Fruit fly (Drosophila melanogaster) whole organism, embryonic: Measurements from ENCODE around the gene CG43321.

Experiments used
- Ada2b ChIP-seq: fragments of 200-800 bp; sonication (Bioruptor generic); IDR thresholded peaks from 2 replicates; pipeline ENCODE4 v1.3.6; 2022; ENCODE audit warnings: missing biosample characterization, missing genetic modification characterization
- Aef1 ChIP-seq: fragments of 200-800 bp; sonication (Bioruptor generic); IDR thresholded peaks from 3 replicates; pipeline ENCODE4 v1.3.6; 2022; ENCODE audit warnings: missing biosample characterization, missing genetic modification characterization
- Atf-2 ChIP-seq: fragments of 200-800 bp; sonication (Bioruptor generic); optimal IDR thresholded peaks from 2 replicates; lab custom pipeline; 2016; ENCODE audit warnings: missing biosample characterization, missing genetic modification characterization
- CG10366 ChIP-seq: fragments of 200-800 bp; sonication (Bioruptor generic); IDR thresholded peaks from 2 replicates; pipeline ENCODE4 v1.3.6; 2022; ENCODE audit warnings: missing biosample characterization, missing genetic modification characterization
- CG10959 ChIP-seq: fragments of 200-800 bp; sonication (Bioruptor generic); IDR thresholded peaks from 2 replicates; pipeline ENCODE4 v1.3.6; 2022; ENCODE audit warnings: missing biosample characterization, missing genetic modification characterization
- CG11456 ChIP-seq: fragments of 200-800 bp; sonication (Bioruptor generic); IDR thresholded peaks from 3 replicates; pipeline ENCODE4 v1.3.6; 2022; ENCODE audit warnings: missing biosample characterization, missing genetic modification characterization
- CG11504 ChIP-seq: fragments of 200-800 bp; sonication (Bioruptor generic); optimal IDR thresholded peaks from 3 replicates; lab custom pipeline; 2019; ENCODE audit warnings: missing biosample characterization, mild to moderate bottlenecking, missing genetic modification characterization, moderate library complexity
- CG13424 ChIP-seq: fragments of 200-800 bp; sonication (Bioruptor generic); optimal IDR thresholded peaks from 2 replicates; lab custom pipeline; 2019; ENCODE audit warnings: missing biosample characterization, mild to moderate bottlenecking, missing genetic modification characterization, moderate library complexity
- CG14965 ChIP-seq: fragments of 200-800 bp; sonication (Bioruptor generic); optimal IDR thresholded peaks from 2 replicates; lab custom pipeline; 2016; ENCODE audit warnings: missing biosample characterization, missing genetic modification characterization, borderline replicate concordance
- CG15479 ChIP-seq: fragments of 200-800 bp; sonication (Bioruptor generic); optimal IDR thresholded peaks from 3 replicates; lab custom pipeline; 2019; ENCODE audit warnings: missing biosample characterization, mild to moderate bottlenecking, missing genetic modification characterization, moderate library complexity
- CG16815 ChIP-seq: fragments of 200-800 bp; sonication (Bioruptor generic); optimal IDR thresholded peaks from 3 replicates; lab custom pipeline; 2017; ENCODE audit warnings: missing biosample characterization, mild to moderate bottlenecking, missing genetic modification characterization
- CG17829 ChIP-seq: fragments of 200-800 bp; optimal IDR thresholded peaks from 2 replicates; lab custom pipeline; 2019; ENCODE audit warnings: missing biosample characterization, mild to moderate bottlenecking, missing genetic modification characterization, moderate library complexity
- CG18764 ChIP-seq: fragments of 200-800 bp; sonication (Bioruptor generic); optimal IDR thresholded peaks from 3 replicates; lab custom pipeline; 2016; ENCODE audit warnings: missing biosample characterization, missing genetic modification characterization
- CG3838 ChIP-seq: fragments of 200-800 bp; sonication (Bioruptor generic); optimal IDR thresholded peaks from 3 replicates; lab custom pipeline; 2016; ENCODE audit warnings: missing biosample characterization, missing genetic modification characterization
- CG3847 ChIP-seq: fragments of 200-800 bp; sonication (Bioruptor generic); IDR thresholded peaks from 2 replicates; pipeline ENCODE4 v1.3.6; 2022; ENCODE audit warnings: missing biosample characterization, missing genetic modification characterization
- CG43689 ChIP-seq: fragments of 200-800 bp; sonication (Bioruptor generic); IDR thresholded peaks from 2 replicates; pipeline ENCODE4 v1.3.6; 2022; ENCODE audit warnings: missing biosample characterization, missing genetic modification characterization
- CG4820 ChIP-seq: fragments of 200-800 bp; sonication (Bioruptor generic); optimal IDR thresholded peaks from 3 replicates; lab custom pipeline; 2016; ENCODE audit warnings: missing biosample characterization, missing genetic modification characterization
- CG5180 ChIP-seq: fragments of 200-800 bp; sonication (Bioruptor generic); optimal IDR thresholded peaks from 3 replicates; lab custom pipeline; 2017; ENCODE audit warnings: missing biosample characterization, missing genetic modification characterization, mild to moderate bottlenecking, moderate library complexity, missing genetic modification reagents
- CG6791 ChIP-seq: fragments of 200-800 bp; sonication (Bioruptor generic); IDR thresholded peaks from 3 replicates; pipeline ENCODE4 v1.3.6; 2022; ENCODE audit warnings: missing biosample characterization, missing genetic modification characterization; ENCODE audit not compliant: partially characterized antibody
- CG7271 ChIP-seq: fragments of 200-800 bp; sonication (Bioruptor generic); optimal IDR thresholded peaks from 2 replicates; lab custom pipeline; 2018; ENCODE audit warnings: missing biosample characterization, mild to moderate bottlenecking, missing genetic modification characterization, moderate library complexity
- CG7745 ChIP-seq: fragments of 200-800 bp; sonication (Bioruptor generic); optimal IDR thresholded peaks from 2 replicates; lab custom pipeline; 2018; ENCODE audit warnings: missing biosample characterization, mild to moderate bottlenecking, missing genetic modification characterization, moderate library complexity
- CG8359 ChIP-seq: fragments of 200-800 bp; sonication (Bioruptor generic); optimal IDR thresholded peaks from 2 replicates; lab custom pipeline; 2017; ENCODE audit warnings: missing biosample characterization, mild to moderate bottlenecking, missing genetic modification characterization, borderline replicate concordance
- CG9727 ChIP-seq: fragments of 200-800 bp; sonication (Bioruptor generic); optimal IDR thresholded peaks from 3 replicates; lab custom pipeline; 2017; ENCODE audit warnings: missing biosample characterization, mild to moderate bottlenecking, missing genetic modification characterization
- CG9797 ChIP-seq: fragments of 200-800 bp; sonication (Bioruptor generic); optimal IDR thresholded peaks from 3 replicates; lab custom pipeline; 2018; ENCODE audit warnings: missing biosample characterization, mild to moderate bottlenecking, missing genetic modification characterization
- CHES-1-like ChIP-seq: fragments of 200-800 bp; sonication (Bioruptor generic); optimal IDR thresholded peaks from 2 replicates; lab custom pipeline; 2016; ENCODE audit warnings: missing biosample characterization, missing genetic modification characterization
- Dp ChIP-seq: fragments of 200-800 bp; sonication (Bioruptor generic); optimal IDR thresholded peaks from 2 replicates; lab custom pipeline; 2018; ENCODE audit warnings: missing biosample characterization, mild to moderate bottlenecking, missing genetic modification characterization, moderate library complexity
- HHEX ChIP-seq: fragments of 200-800 bp; sonication (Bioruptor generic); optimal IDR thresholded peaks from 3 replicates; lab custom pipeline; 2017; ENCODE audit warnings: missing biosample characterization, mild to moderate bottlenecking, missing genetic modification characterization, missing genetic modification reagents
- Hmr ChIP-seq: fragments of 200-800 bp; sonication (Bioruptor generic); optimal IDR thresholded peaks from 3 replicates; lab custom pipeline; 2017; ENCODE audit warnings: mild to moderate bottlenecking, missing biosample characterization, missing genetic modification reagents, missing genetic modification characterization
- Max ChIP-seq: fragments of 200-800 bp; sonication (Bioruptor generic); optimal IDR thresholded peaks from 2 replicates; lab custom pipeline; 2016; ENCODE audit warnings: missing biosample characterization, mild to moderate bottlenecking, missing genetic modification characterization
- Nf-YA ChIP-seq: fragments of 200-800 bp; sonication (Bioruptor generic); IDR thresholded peaks from 2 replicates; pipeline ENCODE4 v1.3.6; 2022; ENCODE audit warnings: missing biosample characterization, missing genetic modification characterization
- Oli ChIP-seq: fragments of 200-800 bp; sonication (Bioruptor generic); optimal IDR thresholded peaks from 2 replicates; lab custom pipeline; 2018; ENCODE audit warnings: missing biosample characterization, mild to moderate bottlenecking, missing genetic modification characterization, moderate library complexity
- Optix ChIP-seq: fragments of 200-800 bp; sonication (Bioruptor generic); IDR thresholded peaks from 3 replicates; pipeline ENCODE4 v1.3.6; 2022; ENCODE audit warnings: missing biosample characterization, missing genetic modification characterization
- PHDP ChIP-seq: fragments of 200-800 bp; sonication (Bioruptor generic); optimal IDR thresholded peaks from 3 replicates; lab custom pipeline; 2018; ENCODE audit warnings: missing biosample characterization, mild to moderate bottlenecking, missing genetic modification characterization, moderate library complexity
- Sry-δ ChIP-seq: fragments of 200-800 bp; sonication (Bioruptor generic); optimal IDR thresholded peaks from 2 replicates; lab custom pipeline; 2016; ENCODE audit warnings: missing biosample characterization, missing genetic modification characterization
- bsh ChIP-seq, 2 experiments: fragments of 200-800 bp; sonication (Bioruptor generic); optimal IDR thresholded peaks; 2 replicates each; lab custom pipeline; 2017 to 2018; ENCODE audit warnings: mild to moderate bottlenecking in 2 of 2, missing biosample characterization in 2 of 2, missing genetic modification characterization in 2 of 2, moderate library complexity in 1 of 2
- caup ChIP-seq: fragments of 200-800 bp; sonication (Bioruptor generic); optimal IDR thresholded peaks from 3 replicates; lab custom pipeline; 2017; ENCODE audit warnings: missing biosample characterization, mild to moderate bottlenecking, missing genetic modification characterization, moderate library complexity; ENCODE audit not compliant: severe bottlenecking
- cg ChIP-seq: fragments of 200-800 bp; sonication (Bioruptor generic); optimal IDR thresholded peaks from 3 replicates; lab custom pipeline; 2019; ENCODE audit warnings: missing biosample characterization, mild to moderate bottlenecking, missing genetic modification characterization, moderate library complexity
- ci ChIP-seq: fragments of 200-800 bp; sonication (Bioruptor generic); IDR thresholded peaks from 3 replicates; pipeline ENCODE4 v1.3.6; 2022; ENCODE audit warnings: missing biosample characterization, missing genetic modification characterization
- fru ChIP-seq: fragments of >200 bp; optimal IDR thresholded peaks from 2 replicates; lab custom pipeline; 2017
- gsb-n ChIP-seq: fragments of 200-800 bp; sonication (Bioruptor generic); optimal IDR thresholded peaks from 3 replicates; lab custom pipeline; 2018; ENCODE audit warnings: missing biosample characterization, mild to moderate bottlenecking, missing genetic modification characterization
- lov ChIP-seq, 2 experiments: fragments of 200-800 bp in 1 of 2; fragments of >200 bp in 1 of 2; sonication (Bioruptor generic) in 1 of 2; IDR thresholded peaks in 1 of 2; optimal IDR thresholded peaks in 1 of 2; 2 replicates in 1 of 2; 3 replicates in 1 of 2; pipeline versions ENCODE4 v1.3.6 to Lab custom; 2017 to 2022; ENCODE audit warnings: missing biosample characterization in 1 of 2, missing genetic modification characterization in 1 of 2
- mld ChIP-seq: fragments of 200-800 bp; sonication (Bioruptor generic); IDR thresholded peaks from 3 replicates; pipeline ENCODE4 v1.3.6; 2022; ENCODE audit warnings: missing biosample characterization, missing genetic modification characterization; ENCODE audit not compliant: partially characterized antibody
- pita ChIP-seq: fragments of 200-800 bp; sonication (Bioruptor generic); optimal IDR thresholded peaks from 2 replicates; lab custom pipeline; 2017; ENCODE audit warnings: missing biosample characterization, mild to moderate bottlenecking, missing genetic modification characterization
- salm ChIP-seq: fragments of 200-800 bp; sonication (Bioruptor generic); optimal IDR thresholded peaks from 2 replicates; lab custom pipeline; 2018; ENCODE audit warnings: missing biosample characterization, mild to moderate bottlenecking, missing genetic modification characterization
- sd ChIP-seq: fragments of 200-800 bp; sonication (Bioruptor generic); optimal IDR thresholded peaks from 3 replicates; lab custom pipeline; 2018; ENCODE audit warnings: missing biosample characterization, mild to moderate bottlenecking, missing genetic modification characterization, moderate library complexity
- slbo ChIP-seq: fragments of 200-800 bp; sonication (Bioruptor generic); IDR thresholded peaks from 2 replicates; pipeline ENCODE4 v1.3.6; 2022; ENCODE audit warnings: missing biosample characterization, missing genetic modification characterization
- stwl ChIP-seq: fragments of 200-800 bp; sonication (Bioruptor generic); optimal IDR thresholded peaks from 3 replicates; lab custom pipeline; 2018; ENCODE audit warnings: missing biosample characterization, mild to moderate bottlenecking, missing genetic modification characterization, moderate library complexity
- tup ChIP-seq: fragments of 200-800 bp; sonication (Bioruptor generic); optimal IDR thresholded peaks from 2 replicates; lab custom pipeline; 2016; ENCODE audit warnings: missing biosample characterization, mild to moderate bottlenecking, missing genetic modification characterization, moderate library complexity
- vnd ChIP-seq: fragments of 200-800 bp; sonication (Bioruptor generic); IDR thresholded peaks from 3 replicates; pipeline ENCODE4 v1.3.6; 2022; ENCODE audit warnings: missing biosample characterization, missing genetic modification characterization; ENCODE audit not compliant: partially characterized antibody
- yki ChIP-seq: fragments of >200 bp; optimal IDR thresholded peaks from 3 replicates; lab custom pipeline; 2018

The CG43321 gene

dm6 chr2L:6964022-6964434, 48.0 kb upstream of the CG43321 start, which contains the start of the genes sip2 and Coprox (continued):
- TF ChIP-seq CG7271 (tag; lab: Kevin White, UChicago) (peak; percentile 62), CG11456 (GFP tag; lab: Robert Waterston, UW) (0 out of 3 replicates have a peak, but pooled peaks have one; percentile 20), fru (lab: Kevin White, UChicago) (no peak), Sry-δ (GFP tag; lab: Kevin White, UChicago) (no peak), Dp (GFP tag; lab: Kevin White, UChicago) (peak; percentile 87), CG4820 (GFP tag; lab: Kevin White, UChicago) (peak; percentile 27), Optix (GFP tag; lab: Robert Waterston, UW) (no peak), vnd (no peak), tup (GFP tag; lab: Kevin White, UChicago) (no peak), CG7745 (tag; lab: Kevin White, UChicago) (no peak), CHES-1-like (GFP tag; lab: Kevin White, UChicago) (no peak), CG18764 (GFP tag; lab: Kevin White, UChicago) (peak; percentile 19), cg (GFP tag; lab: Kevin White, UChicago) (no peak), Aef1 (peak; percentile 33; the same call in 1 of the 3 replicates), stwl (tag; lab: Kevin White, UChicago) (peak; percentile 57), Oli (peak; percentile 37), gsb-n (tag; lab: Kevin White, UChicago) (no peak), slbo (GFP tag; lab: Robert Waterston, UW) (peak; percentile 64), HHEX (GFP tag; lab: Kevin White, UChicago) (peak; percentile 29), CG43689 (GFP tag; lab: Robert Waterston, UW) (no peak), CG15479 (GFP tag; lab: Kevin White, UChicago) (peak; percentile 1), CG13424 (tag; lab: Kevin White, UChicago) (peak; percentile 84), CG3838 (GFP tag; lab: Kevin White, UChicago) (no peak), PHDP (tag; lab: Kevin White, UChicago) (peak; percentile 82), CG11504 (tag; lab: Kevin White, UChicago) (no peak), Ada2b (GFP tag; lab: Robert Waterston, UW) (no peak; the same call in 1 of the 2 replicates), CG9727 (GFP tag; lab: Kevin White, UChicago) (peak; percentile 69), Atf-2 (no peak), salm (peak; percentile 37), CG10959 (no peak), yki (lab: Kevin White, UChicago) (no peak), Hmr (GFP tag; lab: Kevin White, UChicago) (no peak), pita (GFP tag; lab: Kevin White, UChicago) (no peak), CG5180 (no peak), CG6791 (GFP tag; lab: Robert Waterston, UW) (no peak), CG9797 (GFP tag; lab: Kevin White, UChicago) (peak; percentile 89), ci (GFP tag; lab: Robert Waterston, UW) (0 out of 3 replicates have a peak, but pooled peaks have one; percentile 45), Nf-YA (GFP tag; lab: Robert Waterston, UW) (no peak), CG10366 (GFP tag; lab: Robert Waterston, UW) (peak; percentile 39; the same call in 1 of the 2 replicates), CG14965 (GFP tag; lab: Kevin White, UChicago) (no peak), caup (GFP tag; lab: Kevin White, UChicago) (peak; percentile 50), CG16815 (GFP tag; lab: Kevin White, UChicago) (peak; percentile 26), bsh (GFP tag; optimal IDR thresholded peaks at IDR 0.05; lab: Kevin White, UChicago) (peak in 1 of 2 experiments; percentile 67), lov (optimal IDR thresholded peaks at IDR 0.05; lab: Kevin White, UChicago) (no peak), lov (GFP tag; IDR thresholded peaks at IDR 0.05; lab: Robert Waterston, UW) (no peak), CG17829 (tag; lab: Kevin White, UChicago) (peak; percentile 88), CG8359 (GFP tag; lab: Kevin White, UChicago) (no peak), sd (tag; lab: Kevin White, UChicago) (no peak), Max (GFP tag; lab: Kevin White, UChicago) (no peak), mld (GFP tag; lab: Robert Waterston, UW) (no peak), CG3847 (GFP tag; lab: Robert Waterston, UW) (no peak)
